Worm (Caenorhabditis elegans) whole organism, L1 larva: ENCODE results near the gene K12H4.2.

ENCODE experiments used
- ama-1 ChIP-seq: fragments of 150-350 bp; optimal IDR thresholded peaks from 2 replicates; lab custom pipeline; 2014
- unc-62 ChIP-seq: fragments of 150-350 bp; optimal IDR thresholded peaks from 2 replicates; lab custom pipeline; 2014; ENCODE audit warnings: missing biosample characterization, missing genetic modification reagents, missing genetic modification characterization
- ztf-4 ChIP-seq: fragments of 150-350 bp; optimal IDR thresholded peaks from 2 replicates; lab custom pipeline; 2014; ENCODE audit warnings: missing biosample characterization, missing genetic modification characterization

ce11 chrIII:8091408-8091807 lies 43.9 kb downstream of the K12H4.2 start, which contains the start of gene idi-1:
- TF ChIP-seq ama-1 (no peak), unc-62 (no peak), ztf-4 (no peak)
